Worm (Caenorhabditis elegans): ENCODE results near the gene gly-8.
"Not testable (repeated sequence)": the region's sequence is repeated elsewhere in the genome, so short reads cannot be mapped to it uniquely, and the experiment has no call there.

DNA sequence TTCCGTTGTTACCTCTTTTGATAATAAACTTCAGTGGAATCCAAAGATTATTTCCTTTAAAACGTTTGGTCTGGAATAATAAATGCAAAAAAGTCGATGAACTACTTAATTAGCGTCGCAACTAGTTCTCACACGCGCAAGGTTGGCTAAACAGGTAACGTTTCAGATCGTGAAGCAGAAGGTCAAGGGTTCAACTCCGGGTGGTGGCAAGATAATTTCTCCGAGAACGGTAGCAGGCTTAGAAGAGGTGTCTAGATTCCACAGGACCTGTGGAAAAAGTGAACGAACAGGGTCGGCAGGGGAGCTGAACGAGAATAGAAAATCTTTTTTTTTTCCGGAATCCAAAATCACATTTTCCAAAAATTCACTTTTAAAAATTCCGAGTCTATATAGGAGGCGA lies 16.1 kb upstream of the gly-8 start:
- not testable (repeated sequence) for TF ChIP-seq hrde-1 (tag; optimal IDR thresholded peaks at IDR 0.05; ENCODE audit: borderline replicate concordance); C17E4.6 (GFP tag; IDR thresholded peaks at IDR 0.05); ceh-91 (GFP tag; IDR thresholded peaks at IDR 0.05)

Measured in whole organism, young adult.